Worm (Caenorhabditis elegans): ENCODE results near the gene col-10.

col-10 gene

DNA sequence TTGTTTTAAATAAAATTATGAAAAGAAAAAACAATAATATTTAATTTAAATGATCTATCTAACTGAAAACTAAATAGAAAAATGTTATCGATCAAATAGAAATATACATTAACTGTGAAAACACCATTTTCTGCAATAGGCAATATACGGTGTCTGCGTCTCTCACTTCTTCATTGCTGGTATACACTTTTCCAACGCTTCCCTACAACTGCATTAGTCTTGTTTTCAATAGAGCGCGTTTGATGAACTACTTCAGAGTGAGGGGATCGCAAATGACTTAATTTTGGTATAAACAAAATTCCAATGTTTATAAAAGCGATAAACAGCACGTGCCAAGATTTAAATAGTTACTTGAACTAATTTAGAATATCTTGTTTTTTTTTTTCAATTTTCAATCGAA lies 47.4 kb upstream of the col-10 start (continued):
- TF ChIP-seq daf-12 (tag; optimal IDR thresholded peaks at IDR 0.05) (no peak), ces-1 (GFP tag; optimal IDR thresholded peaks at IDR 0.05) (peak; percentile 60), hmg-1.1 (GFP tag; IDR thresholded peaks at IDR 0.05) (peak; percentile 72), nhr-102 (tag; optimal IDR thresholded peaks at IDR 0.05) (no peak), zfp-2 (tag; optimal IDR thresholded peaks at IDR 0.05) (no peak), lsy-2 (tag; optimal IDR thresholded peaks at IDR 0.05) (peak in 1 of 2 experiments; percentile 83), daf-8 (GFP tag; IDR thresholded peaks at IDR 0.05) (no peak), fos-1 (tag; optimal IDR thresholded peaks at IDR 0.05) (no peak), vab-7 (GFP tag; IDR thresholded peaks at IDR 0.05) (no peak), mdl-1 (tag; optimal IDR thresholded peaks at IDR 0.05) (peak in 1 of 2 experiments; percentile 44), snpc-4 (tag; optimal IDR thresholded peaks at IDR 0.05) (no peak), gei-8 (GFP tag; optimal IDR thresholded peaks at IDR 0.05) (no peak), ctbp-1 (GFP tag; IDR thresholded peaks at IDR 0.05) (no peak), ama-1 (optimal IDR thresholded peaks at IDR 0.05) (no peak), lin-39 (tag; optimal IDR thresholded peaks at IDR 0.05) (no peak), attf-4 (tag; optimal IDR thresholded peaks at IDR 0.05) (no peak), nhr-77 (tag; optimal IDR thresholded peaks at IDR 0.05) (peak; percentile 72), T26A8.4 (GFP tag; IDR thresholded peaks at IDR 0.05) (no peak), duxl-1 (tag; optimal IDR thresholded peaks at IDR 0.05; ENCODE audit: poor library complexity) (no peak), arid-1 (GFP tag; conservative IDR thresholded peaks at IDR 0.05) (no peak)

DNA sequence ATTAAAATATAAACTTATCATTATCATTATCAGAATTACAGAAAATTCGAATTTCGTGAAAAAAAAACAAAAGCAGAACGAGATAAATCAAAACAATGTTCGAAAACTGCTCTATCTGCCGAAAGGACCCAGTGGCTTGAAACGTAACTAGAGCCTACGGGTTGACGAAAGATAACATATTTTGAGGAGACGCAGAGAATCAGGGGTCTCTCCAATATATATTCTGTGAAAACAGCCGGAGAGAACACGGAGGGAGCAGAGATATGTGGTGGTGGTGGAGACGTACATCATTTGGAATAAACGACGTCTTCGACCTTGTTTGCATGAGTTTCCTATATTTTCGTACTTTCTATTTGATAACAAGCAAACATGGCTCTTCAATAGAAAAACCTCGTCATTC lies 43.8 kb upstream of the col-10 start:
- TF ChIP-seq lin-38 (GFP tag; IDR thresholded peaks at IDR 0.05) (no peak), rbr-2 (tag; optimal IDR thresholded peaks at IDR 0.05) (peak; percentile 8), daf-16 (GFP tag; optimal IDR thresholded peaks at IDR 0.05) (peak in 1 of 2 experiments; percentile 1), daf-16 (tag; optimal IDR thresholded peaks at IDR 0.05) (no peak)

DNA sequence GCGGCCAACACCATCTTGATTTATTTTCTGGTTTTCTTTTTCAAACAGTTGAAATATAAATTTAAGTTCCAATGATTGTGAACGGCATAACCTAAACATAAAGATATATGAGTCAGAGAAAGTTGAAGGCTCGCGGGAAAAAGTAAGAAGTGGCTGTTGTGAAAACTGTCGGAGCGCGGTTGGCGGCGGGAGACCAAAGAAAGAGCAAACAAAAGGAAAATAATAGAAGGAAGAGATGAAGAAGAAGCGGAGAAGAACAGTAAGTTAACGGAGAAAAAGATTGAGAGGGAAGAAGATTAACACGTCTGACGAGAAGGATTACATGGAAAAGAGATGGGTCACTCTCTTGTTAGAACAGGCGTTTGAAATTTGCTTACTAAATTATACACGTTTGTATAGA lies 42.3 kb upstream of the col-10 start, which contains the start of gene inx-10:
TSS of gene inx-10 (minus strand) at position 101 of the 400 bp plus-strand sequence.
- TF ChIP-seq hmg-1.1 (GFP tag; IDR thresholded peaks at IDR 0.05), result no peak
- no peak for TF ChIP-seq lin-29 (GFP tag; IDR thresholded peaks at IDR 0.05)
- no peak for TF ChIP-seq madf-5 (GFP tag; IDR thresholded peaks at IDR 0.05)
- TF ChIP-seq mxl-2 (GFP tag; conservative IDR thresholded peaks at IDR 0.05), result no peak
- TF ChIP-seq nhr-76 (tag; optimal IDR thresholded peaks at IDR 0.05), result no peak
- no peak for TF ChIP-seq sdz-12 (GFP tag; optimal IDR thresholded peaks at IDR 0.05)
- TF ChIP-seq lir-3 (tag; optimal IDR thresholded peaks at IDR 0.05), result no peak
- no peak for TF ChIP-seq skn-1 (tag; optimal IDR thresholded peaks at IDR 0.05)
- no peak for TF ChIP-seq zfp-3 (GFP tag; conservative IDR thresholded peaks at IDR 0.05)
- no peak for TF ChIP-seq daf-16 (GFP tag; optimal IDR thresholded peaks at IDR 0.05)
- no peak for TF ChIP-seq daf-16 (tag; optimal IDR thresholded peaks at IDR 0.05)
- TF ChIP-seq mdt-29 (GFP tag; IDR thresholded peaks at IDR 0.05), result no peak
- TF ChIP-seq nhr-10 (tag; optimal IDR thresholded peaks at IDR 0.05), result no peak
- TF ChIP-seq attf-4 (tag; optimal IDR thresholded peaks at IDR 0.05), result no peak
- TF ChIP-seq nhr-102 (tag; optimal IDR thresholded peaks at IDR 0.05), result no peak
- TF ChIP-seq snpc-1.2 (GFP tag; IDR thresholded peaks at IDR 0.05), result no peak
- TF ChIP-seq ama-1 (optimal IDR thresholded peaks at IDR 0.05), result no peak
- no peak for TF ChIP-seq hlh-30 (tag; optimal IDR thresholded peaks at IDR 0.05; ENCODE audit: insufficient read depth)
- TF ChIP-seq daf-8 (GFP tag; IDR thresholded peaks at IDR 0.05), result no peak
- no peak for TF ChIP-seq nhr-111 (GFP tag; optimal IDR thresholded peaks at IDR 0.05)
- no peak for TF ChIP-seq gei-8 (GFP tag; optimal IDR thresholded peaks at IDR 0.05)

DNA sequence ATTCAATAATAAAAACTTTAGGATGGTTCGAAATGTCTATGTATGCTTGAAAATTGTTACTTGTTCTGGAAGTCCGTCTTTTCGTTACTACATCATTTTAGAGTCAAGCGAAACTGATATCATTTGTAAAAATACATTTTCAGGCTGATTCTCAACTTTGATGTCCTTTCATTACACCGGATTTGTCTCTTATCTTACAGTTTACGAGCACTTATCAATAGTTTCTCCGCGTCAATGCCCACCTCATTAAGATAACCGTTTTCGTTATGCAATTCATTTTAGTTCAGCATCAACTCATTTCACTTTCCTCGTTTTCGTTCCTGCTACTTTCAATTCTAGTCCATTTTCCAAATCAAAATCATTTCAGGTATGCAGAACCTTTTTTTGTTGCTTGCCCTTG lies 37.6 kb upstream of the col-10 start, which contains the start of gene asp-2:
TSS of gene asp-2 (plus strand) at position 368 of the 400 bp plus-strand sequence.
- TF ChIP-seq pqm-1 (tag; optimal IDR thresholded peaks at IDR 0.05), result peak; percentile 95
- peak; percentile 28; the same call in 1 of the 2 replicates for TF ChIP-seq tra-1 (GFP tag; IDR thresholded peaks at IDR 0.05)
- TF ChIP-seq ceh-32 (tag; optimal IDR thresholded peaks at IDR 0.05; ENCODE audit: poor library complexity), result no peak
- TF ChIP-seq nhr-6 (tag; optimal IDR thresholded peaks at IDR 0.05), result no peak
- TF ChIP-seq ZK337.2 (GFP tag; IDR thresholded peaks at IDR 0.05), result no peak
- no peak for TF ChIP-seq ceh-28 (tag; optimal IDR thresholded peaks at IDR 0.05)
- no peak for TF ChIP-seq Y5F2A.4 (GFP tag; optimal IDR thresholded peaks at IDR 0.05)
- TF ChIP-seq egl-27 (tag; optimal IDR thresholded peaks at IDR 0.05), result no peak
- TF ChIP-seq snpc-4 (tag; optimal IDR thresholded peaks at IDR 0.05), result no peak
- no peak for TF ChIP-seq attf-4 (tag; optimal IDR thresholded peaks at IDR 0.05)
- TF ChIP-seq skn-1 (tag; optimal IDR thresholded peaks at IDR 0.05), result no peak
- TF ChIP-seq tag-97 (GFP tag; IDR thresholded peaks at IDR 0.05), result no peak
- TF ChIP-seq nhr-28 (tag; optimal IDR thresholded peaks at IDR 0.05), result peak; percentile 68
- no peak for TF ChIP-seq jun-1 (tag; optimal IDR thresholded peaks at IDR 0.05)
- 0 out of 2 replicates have a peak, but pooled peaks have one; percentile 53 for TF ChIP-seq php-3 (GFP tag; IDR thresholded peaks at IDR 0.05)
